Fruit fly (Drosophila melanogaster) whole organism, embryonic: Measurements from ENCODE around the gene lectin-33A.

Experiments
- Adf1 ChIP-seq: fragments of 200-800 bp; sonication (Bioruptor generic); IDR thresholded peaks from 2 replicates; pipeline ENCODE4 v1.3.6; 2022; ENCODE audit warnings: missing biosample characterization, missing genetic modification characterization
- B-H2 ChIP-seq: fragments of 200-800 bp; sonication (Bioruptor generic); optimal IDR thresholded peaks from 2 replicates; lab custom pipeline; 2018; ENCODE audit warnings: missing biosample characterization, mild to moderate bottlenecking, missing genetic modification characterization
- CG10979 ChIP-seq: fragments of 200-800 bp; sonication (Bioruptor generic); optimal IDR thresholded peaks from 2 replicates; lab custom pipeline; 2018; ENCODE audit warnings: missing biosample characterization, mild to moderate bottlenecking, missing genetic modification characterization, moderate library complexity
- CG13624 ChIP-seq: fragments of 200-800 bp; sonication (Bioruptor generic); optimal IDR thresholded peaks from 2 replicates; lab custom pipeline; 2016; ENCODE audit warnings: missing biosample characterization, missing genetic modification characterization
- CG14441 ChIP-seq: fragments of 200-800 bp; sonication (Bioruptor generic); IDR thresholded peaks from 2 replicates; pipeline ENCODE4 v1.3.6; 2022; ENCODE audit warnings: missing biosample characterization, missing genetic modification characterization
- CG17328 ChIP-seq: fragments of 200-800 bp; sonication (Bioruptor generic); IDR thresholded peaks from 2 replicates; pipeline ENCODE4 v1.3.6; 2022; ENCODE audit warnings: missing biosample characterization, missing genetic modification characterization
- CG17568 ChIP-seq: fragments of 200-800 bp; sonication (Bioruptor generic); optimal IDR thresholded peaks from 2 replicates; lab custom pipeline; 2018; ENCODE audit warnings: missing biosample characterization, mild to moderate bottlenecking, missing genetic modification characterization, moderate library complexity
- CG2202 ChIP-seq: fragments of 200-800 bp; sonication (Bioruptor generic); optimal IDR thresholded peaks from 2 replicates; lab custom pipeline; 2018; ENCODE audit warnings: missing biosample characterization, mild to moderate bottlenecking, missing genetic modification characterization
- CG2875 ChIP-seq: fragments of 200-800 bp; sonication (Bioruptor generic); optimal IDR thresholded peaks from 2 replicates; lab custom pipeline; 2017; ENCODE audit warnings: missing biosample characterization, mild to moderate bottlenecking, missing genetic modification characterization, missing genetic modification reagents
- CG30431 ChIP-seq: fragments of 200-800 bp; sonication (Bioruptor generic); optimal IDR thresholded peaks from 2 replicates; lab custom pipeline; 2017; ENCODE audit warnings: missing biosample characterization, missing genetic modification characterization
- CG3995 ChIP-seq: fragments of 200-800 bp; sonication (Bioruptor generic); optimal IDR thresholded peaks from 3 replicates; lab custom pipeline; 2016; ENCODE audit warnings: missing biosample characterization, missing genetic modification characterization
- CG4617 ChIP-seq: fragments of 200-800 bp; sonication (Bioruptor generic); optimal IDR thresholded peaks from 3 replicates; lab custom pipeline; 2016; ENCODE audit warnings: missing biosample characterization, missing genetic modification characterization, borderline replicate concordance
- CG6765 ChIP-seq: fragments of 200-800 bp; sonication (Bioruptor generic); optimal IDR thresholded peaks from 3 replicates; lab custom pipeline; 2017; ENCODE audit warnings: missing biosample characterization, mild to moderate bottlenecking, missing genetic modification characterization
- CG7357 ChIP-seq: fragments of 200-800 bp; sonication (Bioruptor generic); IDR thresholded peaks from 3 replicates; pipeline ENCODE4 v1.3.6; 2022; ENCODE audit warnings: missing biosample characterization, missing genetic modification characterization
- CG7963 ChIP-seq: fragments of 200-800 bp; sonication (Bioruptor generic); IDR thresholded peaks from 3 replicates; pipeline ENCODE4 v1.3.6; 2022; ENCODE audit warnings: missing biosample characterization, missing genetic modification characterization; ENCODE audit not compliant: partially characterized antibody
- CrebB ChIP-seq: fragments of 200-800 bp; sonication (Bioruptor generic); optimal IDR thresholded peaks from 3 replicates; lab custom pipeline; 2018; ENCODE audit warnings: missing biosample characterization, mild to moderate bottlenecking, missing genetic modification characterization
- Deaf1 ChIP-seq: fragments of 200-800 bp; optimal IDR thresholded peaks from 3 replicates; lab custom pipeline; 2019; ENCODE audit warnings: missing biosample characterization, mild to moderate bottlenecking, missing genetic modification characterization, moderate library complexity
- GATAe ChIP-seq: fragments of 200-800 bp; sonication (Bioruptor generic); conservative IDR thresholded peaks from 2 replicates; pipeline ENCODE4 v1.3.6; 2022; ENCODE audit warnings: missing biosample characterization, missing genetic modification characterization
- HLH3B ChIP-seq: fragments of 200-800 bp; sonication (Bioruptor generic); IDR thresholded peaks from 2 replicates; pipeline ENCODE4 v1.3.6; 2022; ENCODE audit warnings: missing biosample characterization, missing genetic modification characterization
- HLH4C ChIP-seq: fragments of 200-800 bp; sonication (Bioruptor generic); IDR thresholded peaks from 3 replicates; pipeline ENCODE4 v1.3.6; 2022; ENCODE audit warnings: missing biosample characterization, missing genetic modification characterization; ENCODE audit not compliant: partially characterized antibody
- HmgZ ChIP-seq: fragments of 200-800 bp; sonication (Bioruptor generic); optimal IDR thresholded peaks from 2 replicates; lab custom pipeline; 2018; ENCODE audit warnings: missing biosample characterization, mild to moderate bottlenecking, missing genetic modification characterization
- Hmx ChIP-seq: fragments of 200-800 bp; sonication (Bioruptor generic); optimal IDR thresholded peaks from 2 replicates; lab custom pipeline; 2016; ENCODE audit warnings: missing biosample characterization, missing genetic modification characterization
- Med ChIP-seq: fragments of 200-800 bp; sonication (Bioruptor generic); peaks from one replicate; lab custom pipeline; 2016; ENCODE audit warnings: missing biosample characterization, missing genetic modification characterization, mild to moderate bottlenecking, inconsistent platforms, moderate library complexity
- Myb ChIP-seq: fragments of 200-800 bp; sonication (Bioruptor generic); optimal IDR thresholded peaks from 2 replicates; lab custom pipeline; 2016; ENCODE audit warnings: missing biosample characterization, missing genetic modification characterization
- Oaz ChIP-seq: fragments of 200-800 bp; sonication (Bioruptor generic); IDR thresholded peaks from 2 replicates; pipeline ENCODE4 v1.3.6; 2022; ENCODE audit warnings: missing biosample characterization, missing genetic modification characterization
- Scr ChIP-seq: fragments of 200-800 bp; sonication (Bioruptor generic); IDR thresholded peaks from 2 replicates; pipeline ENCODE4 v1.3.6; 2022; ENCODE audit warnings: missing biosample characterization, missing genetic modification characterization; ENCODE audit not compliant: partially characterized antibody
- Sin3A ChIP-seq: fragments of >200 bp; optimal IDR thresholded peaks from 2 replicates; lab custom pipeline; 2018
- Sox100B ChIP-seq: fragments of 200-800 bp; sonication (Bioruptor generic); optimal IDR thresholded peaks from 3 replicates; lab custom pipeline; 2018; ENCODE audit warnings: missing biosample characterization, mild to moderate bottlenecking, missing genetic modification characterization
- al ChIP-seq: fragments of 200-800 bp; sonication (Bioruptor generic); IDR thresholded peaks from 2 replicates; pipeline ENCODE4 v1.3.6; 2022; ENCODE audit warnings: missing biosample characterization, missing genetic modification characterization
- az2 ChIP-seq: fragments of 200-800 bp; sonication (Bioruptor generic); optimal IDR thresholded peaks from 3 replicates; lab custom pipeline; 2016; ENCODE audit warnings: missing biosample characterization, missing genetic modification characterization
- bbx ChIP-seq: fragments of 200-800 bp; sonication (Bioruptor generic); IDR thresholded peaks from 2 replicates; pipeline ENCODE4 v1.3.6; 2022; ENCODE audit warnings: missing biosample characterization, missing genetic modification characterization; ENCODE audit not compliant: partially characterized antibody
- cg ChIP-seq: fragments of 200-800 bp; sonication (Bioruptor generic); optimal IDR thresholded peaks from 3 replicates; lab custom pipeline; 2019; ENCODE audit warnings: missing biosample characterization, mild to moderate bottlenecking, missing genetic modification characterization, moderate library complexity
- chinmo ChIP-seq: fragments of 200-800 bp; sonication (Bioruptor generic); IDR thresholded peaks from 4 replicates; pipeline ENCODE4 v1.3.6; 2022; ENCODE audit warnings: missing biosample characterization, missing genetic modification characterization; ENCODE audit not compliant: partially characterized antibody
- dati ChIP-seq: fragments of 200-800 bp; sonication (Bioruptor generic); IDR thresholded peaks from 2 replicates; pipeline ENCODE4 v1.3.6; 2022; ENCODE audit warnings: missing biosample characterization, missing genetic modification characterization
- fd102C ChIP-seq: fragments of 200-800 bp; sonication (Bioruptor generic); optimal IDR thresholded peaks from 2 replicates; lab custom pipeline; 2018; ENCODE audit warnings: missing biosample characterization, mild to moderate bottlenecking, missing genetic modification characterization, moderate library complexity
- fd3F ChIP-seq: fragments of 200-800 bp; sonication (Bioruptor generic); optimal IDR thresholded peaks from 2 replicates; lab custom pipeline; 2018; ENCODE audit warnings: missing biosample characterization, mild to moderate bottlenecking, missing genetic modification characterization, moderate library complexity
- ftz-f1 ChIP-seq: fragments of 200-800 bp; sonication (Bioruptor generic); optimal IDR thresholded peaks from 2 replicates; lab custom pipeline; 2016; ENCODE audit warnings: missing biosample characterization, missing genetic modification characterization
- gfzf ChIP-seq: fragments of 200-800 bp; sonication (Bioruptor generic); optimal IDR thresholded peaks from 2 replicates; lab custom pipeline; 2016; ENCODE audit warnings: missing biosample characterization, mild to moderate bottlenecking, missing genetic modification characterization, moderate library complexity
- gro ChIP-seq: fragments of 200-800 bp; sonication (Bioruptor generic); optimal IDR thresholded peaks from 2 replicates; lab custom pipeline; 2016; ENCODE audit warnings: missing biosample characterization, missing genetic modification characterization
- inv ChIP-seq: fragments of 200-800 bp; sonication (Bioruptor generic); IDR thresholded peaks from 2 replicates; pipeline ENCODE4 v1.3.6; 2022; ENCODE audit warnings: missing biosample characterization, missing genetic modification characterization; ENCODE audit not compliant: partially characterized antibody
- knrl ChIP-seq: fragments of 200-800 bp; sonication (Bioruptor generic); IDR thresholded peaks from 3 replicates; pipeline ENCODE4 v1.3.6; 2022; ENCODE audit warnings: missing biosample characterization, missing genetic modification characterization; ENCODE audit not compliant: partially characterized antibody
- nmo ChIP-seq: fragments of 200-800 bp; sonication (Bioruptor generic); optimal IDR thresholded peaks from 2 replicates; lab custom pipeline; 2018; ENCODE audit warnings: missing biosample characterization, mild to moderate bottlenecking, missing genetic modification characterization, moderate library complexity
- prd ChIP-seq, 3 experiments: fragments of >200 bp in 2 of 3; fragments of 200-800 bp in 1 of 3; sonication (Bioruptor generic) in 1 of 3; optimal IDR thresholded peaks in 2 of 3; IDR thresholded peaks in 1 of 3; 2 replicates in 2 of 3; 3 replicates in 1 of 3; pipeline versions ENCODE4 v1.3.6 to Lab custom; 2017 to 2022; ENCODE audit warnings: missing biosample characterization in 1 of 3, missing genetic modification characterization in 1 of 3
- pum ChIP-seq: fragments of 200-800 bp; sonication (Bioruptor generic); optimal IDR thresholded peaks from 2 replicates; lab custom pipeline; 2016; ENCODE audit warnings: missing biosample characterization, missing genetic modification characterization
- pzg ChIP-seq: fragments of 200-800 bp; sonication (Bioruptor generic); optimal IDR thresholded peaks from 3 replicates; lab custom pipeline; 2018; ENCODE audit warnings: missing biosample characterization, mild to moderate bottlenecking, missing genetic modification characterization, moderate library complexity
- sens ChIP-seq: fragments of 200-800 bp; sonication (Bioruptor generic); peaks from one replicate; lab custom pipeline; 2016; ENCODE audit warnings: missing biosample characterization, missing genetic modification characterization
- tll ChIP-seq, 2 experiments: fragments of 200-800 bp in 1 of 2; fragments of >200 bp in 1 of 2; sonication (Bioruptor generic) in 1 of 2; optimal IDR thresholded peaks; 2 replicates each; lab custom pipeline; 2017 to 2019; ENCODE audit warnings: missing biosample characterization in 2 of 2, missing genetic modification characterization in 2 of 2, mild to moderate bottlenecking in 1 of 2, moderate library complexity in 1 of 2
- unc-4 ChIP-seq: fragments of 200-800 bp; sonication (Bioruptor generic); IDR thresholded peaks from 2 replicates; pipeline ENCODE4 v1.3.6; 2022; ENCODE audit warnings: missing biosample characterization, missing genetic modification characterization; ENCODE audit not compliant: partially characterized antibody

lectin-33A gene

DNA sequence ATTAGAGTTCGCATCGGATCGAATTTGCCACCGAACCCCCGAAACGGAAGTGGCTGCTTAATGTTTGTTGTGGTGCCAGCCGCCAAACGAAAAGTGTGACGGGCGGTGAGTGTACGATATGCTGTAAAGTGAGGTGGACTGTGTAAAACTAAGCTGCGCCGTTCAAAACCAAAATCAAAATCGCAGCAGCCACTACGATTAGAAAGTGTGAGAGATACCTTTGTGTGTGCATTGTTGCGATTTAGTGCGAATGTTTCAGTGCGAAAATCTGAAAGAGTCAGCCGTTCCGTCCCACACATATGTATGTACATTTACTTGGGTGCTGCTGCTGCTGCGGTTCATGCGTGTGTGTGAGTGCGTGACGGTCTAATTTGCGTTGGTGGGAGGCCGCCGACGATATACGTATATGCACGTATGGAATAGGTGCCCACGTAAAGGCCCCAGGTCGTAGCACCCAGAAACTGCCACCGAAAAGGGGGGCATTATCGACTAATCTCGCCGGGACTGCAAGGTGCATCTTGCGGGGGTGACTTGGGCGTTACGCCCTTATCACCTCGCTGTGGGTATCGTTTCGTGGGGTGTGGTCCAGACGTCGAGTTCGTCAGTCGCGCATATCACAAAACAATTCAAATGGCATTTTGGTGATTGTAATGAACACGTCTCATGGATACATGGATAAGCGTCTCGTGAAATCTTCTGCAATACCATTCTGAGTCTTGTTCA lies 24.8 kb upstream of the lectin-33A start (continued):
- TF ChIP-seq nmo (GFP tag; lab: Kevin White, UChicago) (no peak), chinmo (0 out of 4 replicates have a peak, but pooled peaks have one; percentile 40), inv (GFP tag; lab: Robert Waterston, UW) (no peak), CG17328 (GFP tag; lab: Robert Waterston, UW) (no peak), Med (GFP tag; lab: Kevin White, UChicago) (peak; percentile 71), HmgZ (tag; lab: Kevin White, UChicago) (peak; percentile 27), bbx (GFP tag; lab: Robert Waterston, UW) (no peak), pzg (GFP tag; lab: Kevin White, UChicago) (no peak), CG3995 (GFP tag; lab: Kevin White, UChicago) (no peak), knrl (GFP tag; lab: Robert Waterston, UW) (no peak), gro (no peak), CG7357 (GFP tag; lab: Robert Waterston, UW) (no peak), sens (GFP tag; lab: Kevin White, UChicago) (no peak), CG14441 (GFP tag; lab: Robert Waterston, UW) (no peak), al (GFP tag; lab: Robert Waterston, UW) (no peak), tll (GFP tag; optimal IDR thresholded peaks at IDR 0.05; lab: Kevin White, UChicago) (no peak), Oaz (GFP tag; lab: Robert Waterston, UW) (no peak), gfzf (no peak), CrebB (tag; lab: Kevin White, UChicago) (peak; percentile 0), ftz-f1 (GFP tag; lab: Kevin White, UChicago) (no peak), CG13624 (GFP tag; lab: Kevin White, UChicago) (no peak), B-H2 (GFP tag; lab: Kevin White, UChicago) (no peak), CG4617 (peak; percentile 69), pum (GFP tag; lab: Kevin White, UChicago) (no peak), CG30431 (GFP tag; lab: Kevin White, UChicago) (no peak), Adf1 (GFP tag; lab: Robert Waterston, UW) (peak; percentile 51; the same call in 1 of the 2 replicates), HLH3B (GFP tag; lab: Robert Waterston, UW) (no peak), CG2875 (no peak), CG17568 (no peak), Scr (GFP tag; lab: Robert Waterston, UW) (0 out of 2 replicates have a peak, but pooled peaks have one; percentile 22), cg (GFP tag; lab: Kevin White, UChicago) (peak; percentile 90), dati (GFP tag; lab: Robert Waterston, UW) (no peak), CG6765 (peak; percentile 32), az2 (no peak), Hmx (GFP tag; lab: Kevin White, UChicago) (no peak), Sox100B (GFP tag; lab: Kevin White, UChicago) (no peak), fd102C (no peak), CG10979 (tag; lab: Kevin White, UChicago) (no peak), unc-4 (GFP tag; lab: Robert Waterston, UW) (peak; percentile 31; the same call in 1 of the 2 replicates), CG7963 (no peak), fd3F (GFP tag; lab: Kevin White, UChicago) (no peak), GATAe (GFP tag; lab: Robert Waterston, UW) (no peak), Myb (GFP tag; lab: Kevin White, UChicago) (peak; percentile 5), Deaf1 (tag; lab: Kevin White, UChicago) (no peak), HLH4C (GFP tag; lab: Robert Waterston, UW) (0 out of 3 replicates have a peak, but pooled peaks have one; percentile 30), CG2202 (tag; lab: Kevin White, UChicago) (no peak), Sin3A (lab: Kevin White, UChicago) (no peak), prd (optimal IDR thresholded peaks at IDR 0.05; lab: Kevin White, UChicago) (no peak), prd (GFP tag; IDR thresholded peaks at IDR 0.05; lab: Robert Waterston, UW) (peak; percentile 23; the same call in 1 of the 3 replicates)
